Worm (Caenorhabditis elegans) whole organism, L4 larva: ENCODE data around the gene F28A10.5.
A peak's percentile ranks its signal among the peaks of the same experiment; 100 is the strongest.

Experiments
- F37D6.2 ChIP-seq: sonication (generic microtip); optimal IDR thresholded peaks from 2 replicates; lab custom pipeline; 2016; ENCODE audit warnings: mild to moderate bottlenecking, missing genetic modification characterization, missing compliant biosample characterization
- F49E8.2 ChIP-seq: sonication (generic microtip); optimal IDR thresholded peaks from 2 replicates; lab custom pipeline; 2016; ENCODE audit warnings: missing compliant biosample characterization, mild to moderate bottlenecking, missing genetic modification characterization, borderline replicate concordance
- R02D3.7 ChIP-seq: fragments of 150-350 bp; sonication (generic microtip); optimal IDR thresholded peaks from 3 replicates; lab custom pipeline; 2014; ENCODE audit warnings: missing biosample characterization, missing genetic modification characterization
- Y105C5A.15 ChIP-seq: fragments of 200-800 bp; sonication (Bioruptor generic); IDR thresholded peaks from 2 replicates; pipeline ENCODE4 v1.3.6; 2022; ENCODE audit warnings: missing genetic modification characterization, missing compliant biosample characterization
- Y48G9A.11 ChIP-seq: fragments of 200-800 bp; sonication (Bioruptor generic); IDR thresholded peaks from 2 replicates; pipeline ENCODE4 v1.3.6; 2022; ENCODE audit warnings: missing genetic modification reagents, missing genetic modification characterization, missing compliant biosample characterization
- ZK546.5 ChIP-seq, 2 experiments: sonication (generic microtip); optimal IDR thresholded peaks; 2 replicates each; lab custom pipeline; 2017; ENCODE audit warnings: missing biosample characterization in 2 of 2, missing genetic modification characterization in 2 of 2
- aha-1 ChIP-seq: fragments of 150-350 bp; peaks from one replicate; lab custom pipeline; 2014; ENCODE audit warnings: missing biosample characterization, missing genetic modification characterization
- aly-2 ChIP-seq: sonication (generic microtip); optimal IDR thresholded peaks from 2 replicates; lab custom pipeline; 2018; ENCODE audit warnings: missing biosample characterization, missing genetic modification characterization
- ama-1 ChIP-seq: fragments of 150-350 bp; optimal IDR thresholded peaks from 2 replicates; lab custom pipeline; 2014; ENCODE audit warnings: inconsistent platforms, mixed read lengths
- ceh-20 ChIP-seq: fragments of 200-800 bp; sonication (Bioruptor generic); IDR thresholded peaks from 2 replicates; pipeline ENCODE4 v1.3.6; 2022; ENCODE audit warnings: missing genetic modification reagents, missing genetic modification characterization, missing compliant biosample characterization
- ceh-28 ChIP-seq: fragments of 150-350 bp; optimal IDR thresholded peaks from 2 replicates; lab custom pipeline; 2014; ENCODE audit warnings: missing biosample characterization, missing genetic modification reagents, missing genetic modification characterization
- ceh-44 ChIP-seq: fragments of 200-800 bp; sonication (Bioruptor generic); IDR thresholded peaks from 2 replicates; pipeline ENCODE4 v1.3.6; 2022; ENCODE audit warnings: missing genetic modification reagents, missing genetic modification characterization, missing compliant biosample characterization
- ceh-62 ChIP-seq: sonication (generic microtip); optimal IDR thresholded peaks from 2 replicates; lab custom pipeline; 2017; ENCODE audit warnings: missing biosample characterization, missing genetic modification characterization
- ceh-82 ChIP-seq: sonication (generic microtip); optimal IDR thresholded peaks from 2 replicates; lab custom pipeline; 2017; ENCODE audit warnings: missing biosample characterization, missing genetic modification characterization
- cey-2 ChIP-seq: sonication (generic microtip); optimal IDR thresholded peaks from 3 replicates; lab custom pipeline; 2017; ENCODE audit warnings: missing genetic modification characterization, mild to moderate bottlenecking, missing compliant biosample characterization, antibody characterized with exemption, borderline replicate concordance; ENCODE audit not compliant: insufficient read depth
- ctbp-1 ChIP-seq: fragments of 200-800 bp; sonication (Bioruptor generic); IDR thresholded peaks from 2 replicates; pipeline ENCODE4 v1.3.6; 2022; ENCODE audit warnings: missing genetic modification reagents, missing genetic modification characterization, missing compliant biosample characterization
- daf-12 ChIP-seq: fragments of 150-350 bp; optimal IDR thresholded peaks from 2 replicates; lab custom pipeline; 2014; ENCODE audit warnings: missing biosample characterization, missing genetic modification reagents, missing genetic modification characterization
- daf-16 ChIP-seq, 3 experiments: sonication (generic microtip); optimal IDR thresholded peaks; 2 replicates each; lab custom pipeline; 2016 to 2017; ENCODE audit warnings: missing genetic modification characterization in 3 of 3, missing genetic modification reagents in 3 of 3, mild to moderate bottlenecking in 2 of 3, missing compliant biosample characterization in 2 of 3, missing biosample characterization in 1 of 3, moderate library complexity in 1 of 3
- dpl-1 ChIP-seq: fragments of 150-350 bp; optimal IDR thresholded peaks from 2 replicates; lab custom pipeline; 2014; ENCODE audit warnings: missing biosample characterization, missing genetic modification reagents, missing genetic modification characterization
- fkh-10 ChIP-seq: fragments of 150-350 bp; optimal IDR thresholded peaks from 2 replicates; lab custom pipeline; 2014; ENCODE audit warnings: missing biosample characterization, missing genetic modification reagents, missing genetic modification characterization
- hlh-11 ChIP-seq: fragments of 200-800 bp; sonication (Bioruptor generic); optimal IDR thresholded peaks from 2 replicates; lab custom pipeline; 2018; ENCODE audit warnings: mild to moderate bottlenecking, missing genetic modification characterization, missing compliant biosample characterization
- lin-13 ChIP-seq: fragments of 150-350 bp; optimal IDR thresholded peaks from 2 replicates; lab custom pipeline; 2014; ENCODE audit warnings: missing biosample characterization, missing genetic modification reagents, missing genetic modification characterization
- lin-15B ChIP-seq: fragments of 150-350 bp; sonication (generic microtip); optimal IDR thresholded peaks from 3 replicates; lab custom pipeline; 2014; ENCODE audit warnings: missing biosample characterization, missing genetic modification characterization
- lin-38 ChIP-seq: fragments of 200-800 bp; sonication (Bioruptor generic); IDR thresholded peaks from 2 replicates; pipeline ENCODE4 v1.3.6; 2022; ENCODE audit warnings: missing genetic modification reagents, missing genetic modification characterization, missing compliant biosample characterization
- lir-3 ChIP-seq: sonication (generic microtip); optimal IDR thresholded peaks from 2 replicates; lab custom pipeline; 2016; ENCODE audit warnings: mild to moderate bottlenecking, missing genetic modification characterization, missing compliant biosample characterization
- madf-5 ChIP-seq, 2 experiments: fragments of 200-800 bp; sonication (Bioruptor generic); IDR thresholded peaks; 2 replicates each; pipeline ENCODE4 v1.3.6; 2022; ENCODE audit warnings: missing compliant biosample characterization in 2 of 2, missing genetic modification characterization in 2 of 2
- mdl-1 ChIP-seq, 2 experiments: fragments of 150-350 bp in 1 of 2; sonication (generic microtip) in 1 of 2; optimal IDR thresholded peaks; 2 replicates each; lab custom pipeline; 2014 to 2017; ENCODE audit warnings: missing biosample characterization in 2 of 2, missing genetic modification characterization in 2 of 2
- mdt-29 ChIP-seq: fragments of 200-800 bp; sonication (Bioruptor generic); IDR thresholded peaks from 2 replicates; pipeline ENCODE4 v1.3.6; 2022; ENCODE audit warnings: missing genetic modification reagents, missing genetic modification characterization, missing compliant biosample characterization
- mes-2 ChIP-seq: sonication (generic microtip); optimal IDR thresholded peaks from 2 replicates; lab custom pipeline; 2016; ENCODE audit warnings: missing genotype, mild to moderate bottlenecking, missing genetic modification characterization, missing compliant biosample characterization; ENCODE audit not compliant: poor library complexity, severe bottlenecking
- nhr-10 ChIP-seq: fragments of 150-350 bp; optimal IDR thresholded peaks from 2 replicates; lab custom pipeline; 2014; ENCODE audit warnings: missing biosample characterization, missing genetic modification characterization
- nhr-28 ChIP-seq: fragments of 150-350 bp; optimal IDR thresholded peaks from 2 replicates; lab custom pipeline; 2014; ENCODE audit warnings: missing biosample characterization, missing genetic modification characterization
- nhr-42 ChIP-seq: fragments of 200-800 bp; sonication (Bioruptor generic); IDR thresholded peaks from 2 replicates; pipeline ENCODE4 v1.3.6; 2022; ENCODE audit warnings: missing genetic modification characterization, missing compliant biosample characterization
- nhr-48 ChIP-seq: sonication (generic microtip); optimal IDR thresholded peaks from 2 replicates; lab custom pipeline; 2016; ENCODE audit warnings: mild to moderate bottlenecking, missing genetic modification characterization, missing compliant biosample characterization
- nhr-76 ChIP-seq: fragments of 150-350 bp; optimal IDR thresholded peaks from 2 replicates; lab custom pipeline; 2014; ENCODE audit warnings: missing biosample characterization, missing genetic modification characterization
- php-3 ChIP-seq: fragments of 200-800 bp; sonication (Bioruptor generic); IDR thresholded peaks from 2 replicates; pipeline ENCODE4 v1.3.6; 2022; ENCODE audit warnings: missing genetic modification reagents, missing genetic modification characterization, missing compliant biosample characterization
- pqm-1 ChIP-seq: sonication (generic microtip); optimal IDR thresholded peaks from 2 replicates; lab custom pipeline; 2017; ENCODE audit warnings: missing biosample characterization, missing genetic modification characterization
- rbr-2 ChIP-seq: sonication (generic microtip); optimal IDR thresholded peaks from 2 replicates; lab custom pipeline; 2016; ENCODE audit warnings: missing genotype, missing genetic modification characterization, missing compliant biosample characterization
- saeg-2 ChIP-seq: fragments of 200-800 bp; sonication (Bioruptor generic); IDR thresholded peaks from 2 replicates; pipeline ENCODE4 v1.3.6; 2022; ENCODE audit warnings: missing genetic modification reagents, missing genetic modification characterization, missing compliant biosample characterization
- set-16 ChIP-seq: fragments of 200-800 bp; sonication (Bioruptor generic); IDR thresholded peaks from 2 replicates; pipeline ENCODE4 v1.3.6; 2022; ENCODE audit warnings: missing genetic modification reagents, missing genetic modification characterization, missing compliant biosample characterization
- snpc-1.2 ChIP-seq: fragments of 200-800 bp; sonication (Bioruptor generic); IDR thresholded peaks from 2 replicates; pipeline ENCODE4 v1.3.6; 2022; ENCODE audit warnings: missing genetic modification reagents, missing genetic modification characterization, missing compliant biosample characterization
- snpc-4 ChIP-seq: fragments of 150-350 bp; optimal IDR thresholded peaks from 2 replicates; lab custom pipeline; 2014; ENCODE audit warnings: missing biosample characterization, missing genetic modification characterization
- unc-130 ChIP-seq: sonication (generic microtip); optimal IDR thresholded peaks from 2 replicates; lab custom pipeline; 2016; ENCODE audit warnings: missing genetic modification reagents, missing genetic modification characterization, missing compliant biosample characterization
- unc-39 ChIP-seq: sonication (generic microtip); optimal IDR thresholded peaks from 2 replicates; lab custom pipeline; 2017; ENCODE audit warnings: missing biosample characterization, missing genetic modification characterization
- unc-62 ChIP-seq, 3 experiments: fragments of 150-350 bp in 1 of 3; sonication (generic microtip); optimal IDR thresholded peaks in 2 of 3; peaks in 1 of 3; 1 replicate in 1 of 3; 2 replicates in 2 of 3; lab custom pipeline; 2014 to 2017; ENCODE audit warnings: missing biosample characterization in 3 of 3, missing genetic modification characterization in 3 of 3, missing genetic modification reagents in 3 of 3, missing genotype in 1 of 3
- vab-7 ChIP-seq: fragments of 200-800 bp; sonication (Bioruptor generic); IDR thresholded peaks from 2 replicates; pipeline ENCODE4 v1.3.6; 2022; ENCODE audit warnings: missing genetic modification reagents, missing genetic modification characterization, missing compliant biosample characterization
- zag-1 ChIP-seq: fragments of 150-350 bp; optimal IDR thresholded peaks from 2 replicates; lab custom pipeline; 2014; ENCODE audit warnings: missing biosample characterization, missing genetic modification characterization

The F28A10.5 gene

ce11 chrII:880666-881226 lies 30.3 kb upstream of the F28A10.5 start (continued):
- TF ChIP-seq pqm-1 (tag; lab: Kevin White, UChicago) (peak; percentile 87), daf-16 (GFP tag; optimal IDR thresholded peaks at IDR 0.05; lab: Kevin White, UChicago) (no peak), daf-16 (tag; optimal IDR thresholded peaks at IDR 0.05; lab: Kevin White, UChicago) (peak; percentile 42), lin-13 (GFP tag; lab: Kevin White, UChicago) (peak; percentile 20), snpc-4 (tag; lab: Kevin White, UChicago) (no peak), nhr-42 (GFP tag; lab: Robert Waterston, UW) (no peak), php-3 (GFP tag; lab: Robert Waterston, UW) (no peak), nhr-28 (tag; lab: Kevin White, UChicago) (peak; percentile 54), mdt-29 (no peak), mdl-1 (tag; optimal IDR thresholded peaks at IDR 0.05; lab: Kevin White, UChicago) (no peak), unc-62 (GFP tag; optimal IDR thresholded peaks at IDR 0.05 in 1 of 2; lab: Kevin White, UChicago) (peak in 1 of 2 experiments; percentile 99), unc-62 (tag; optimal IDR thresholded peaks at IDR 0.05; lab: Kevin White, UChicago) (no peak)

ce11 chrII:875739-876138 lies 25.3 kb upstream of the F28A10.5 start:
- TF ChIP-seq lir-3 (tag; lab: Kevin White, UChicago) = no peak
- no peak for TF ChIP-seq cey-2
- no peak for TF ChIP-seq F49E8.2 (tag; lab: Kevin White, UChicago)
- no peak for TF ChIP-seq lin-38 (GFP tag; lab: Robert Waterston, UW)
- no peak for TF ChIP-seq nhr-76
- TF ChIP-seq madf-5 (GFP tag; IDR thresholded peaks at IDR 0.05; lab: Robert Waterston, UW) = no peak
- no peak for TF ChIP-seq ctbp-1 (GFP tag; lab: Robert Waterston, UW)
- no peak for TF ChIP-seq nhr-10 (tag; lab: Kevin White, UChicago)
- TF ChIP-seq set-16 (GFP tag; lab: Robert Waterston, UW) = peak; percentile 80
- TF ChIP-seq R02D3.7 (tag; lab: Kevin White, UChicago) = no peak
- TF ChIP-seq fkh-10 = no peak
- TF ChIP-seq F37D6.2 (tag; lab: Kevin White, UChicago) = no peak
- TF ChIP-seq nhr-48 (tag; lab: Kevin White, UChicago) = no peak
- 0 out of 2 replicates have a peak, but pooled peaks have one; percentile 6 for TF ChIP-seq saeg-2
- TF ChIP-seq ceh-44 = no peak
- TF ChIP-seq aly-2 = no peak
- TF ChIP-seq zag-1 (tag; lab: Kevin White, UChicago) = no peak

- TF ChIP-seq Y48G9A.11 (GFP tag; lab: Robert Waterston, UW) (no peak), R02D3.7 (tag; lab: Kevin White, UChicago) (no peak), ceh-82 (tag; lab: Kevin White, UChicago) (no peak), unc-130 (no peak), rbr-2 (tag; lab: Kevin White, UChicago) (peak; percentile 50), ceh-20 (no peak), aha-1 (tag; lab: Kevin White, UChicago) (peak; percentile 6), ZK546.5 (tag; optimal IDR thresholded peaks at IDR 0.05; lab: Kevin White, UChicago) (no peak), Y105C5A.15 (GFP tag; lab: Robert Waterston, UW) (no peak), lin-15B (no peak), ama-1 (lab: Kevin White, UChicago) (no peak), ceh-44 (no peak), daf-12 (no peak), ceh-62 (no peak), lin-13 (GFP tag; lab: Kevin White, UChicago) (peak; percentile 61), dpl-1 (GFP tag; lab: Kevin White, UChicago) (peak; percentile 57), vab-7 (GFP tag; lab: Robert Waterston, UW) (0 out of 2 replicates have a peak, but pooled peaks have one; percentile 5), hlh-11 (peak; percentile 28), nhr-48 (tag; lab: Kevin White, UChicago) (peak; percentile 16), mes-2 (tag; lab: Kevin White, UChicago) (peak; percentile 48), ceh-28 (tag; lab: Kevin White, UChicago) (no peak), unc-39 (tag; lab: Kevin White, UChicago) (no peak), snpc-1.2 (GFP tag; lab: Robert Waterston, UW) (no peak), F49E8.2 (tag; lab: Kevin White, UChicago) (no peak), pqm-1 (tag; lab: Kevin White, UChicago) (peak; percentile 37), php-3 (GFP tag; lab: Robert Waterston, UW) (no peak)
Measured at ce11 chrII:872993-873787, 22.7 kb upstream of the F28A10.5 start, which contains the start of gene alg-2. Gene alg-2 (plus strand): TSS chrII:873212.
